Fruit fly (Drosophila melanogaster) whole organism, embryonic: ENCODE data around the gene lectin-24Db.

ENCODE experiments used
- Bteb2 ChIP-seq: fragments of 200-800 bp; sonication (Bioruptor generic); optimal IDR thresholded peaks from 2 replicates; lab custom pipeline; 2016; ENCODE audit warnings: missing biosample characterization, missing genetic modification characterization
- CG10979 ChIP-seq: fragments of 200-800 bp; sonication (Bioruptor generic); optimal IDR thresholded peaks from 2 replicates; lab custom pipeline; 2018; ENCODE audit warnings: missing biosample characterization, mild to moderate bottlenecking, missing genetic modification characterization, moderate library complexity
- CG11456 ChIP-seq: fragments of 200-800 bp; sonication (Bioruptor generic); IDR thresholded peaks from 3 replicates; pipeline ENCODE4 v1.3.6; 2022; ENCODE audit warnings: missing biosample characterization, missing genetic modification characterization
- CG11695 ChIP-seq: fragments of 200-800 bp; sonication (Bioruptor generic); IDR thresholded peaks from 3 replicates; pipeline ENCODE4 v1.3.6; 2022; ENCODE audit warnings: missing biosample characterization, missing genetic modification characterization
- CG12769 ChIP-seq: fragments of 200-800 bp; sonication (Bioruptor generic); optimal IDR thresholded peaks from 2 replicates; lab custom pipeline; 2019; ENCODE audit warnings: missing biosample characterization, mild to moderate bottlenecking, missing genetic modification characterization, moderate library complexity
- CG13894 ChIP-seq: fragments of 200-800 bp; sonication (Bioruptor generic); optimal IDR thresholded peaks from 3 replicates; lab custom pipeline; 2018; ENCODE audit warnings: missing biosample characterization, mild to moderate bottlenecking, missing genetic modification characterization, moderate library complexity
- CG14667 ChIP-seq: fragments of 200-800 bp; sonication (Bioruptor generic); IDR thresholded peaks from 2 replicates; pipeline ENCODE4 v1.3.6; 2022; ENCODE audit warnings: missing biosample characterization, missing genetic modification characterization
- CG1603 ChIP-seq: fragments of 200-800 bp; sonication (Bioruptor generic); optimal IDR thresholded peaks from 2 replicates; lab custom pipeline; 2019; ENCODE audit warnings: missing biosample characterization, mild to moderate bottlenecking, missing genetic modification characterization, moderate library complexity
- CG1792 ChIP-seq: fragments of 200-800 bp; sonication (Bioruptor generic); optimal IDR thresholded peaks from 2 replicates; lab custom pipeline; 2016; ENCODE audit warnings: missing biosample characterization, missing genetic modification characterization
- CG2120 ChIP-seq: fragments of 200-800 bp; sonication (Bioruptor generic); optimal IDR thresholded peaks from 3 replicates; lab custom pipeline; 2016; ENCODE audit warnings: missing biosample characterization, missing genetic modification characterization
- CG2199 ChIP-seq: fragments of 200-800 bp; sonication (Bioruptor generic); IDR thresholded peaks from 3 replicates; pipeline ENCODE4 v1.3.6; 2022; ENCODE audit warnings: missing biosample characterization, missing genetic modification characterization
- CG31441 ChIP-seq: fragments of 200-800 bp; sonication (Bioruptor generic); IDR thresholded peaks from 2 replicates; pipeline ENCODE4 v1.3.6; 2022; ENCODE audit warnings: missing biosample characterization, missing genetic modification characterization
- CG8089 ChIP-seq: fragments of 200-800 bp; sonication (Bioruptor generic); optimal IDR thresholded peaks from 3 replicates; lab custom pipeline; 2016; ENCODE audit warnings: missing biosample characterization, missing genetic modification characterization
- CTCF ChIP-seq: fragments of 200-800 bp; sonication (Bioruptor generic); optimal IDR thresholded peaks from 2 replicates; lab custom pipeline; 2017; ENCODE audit warnings: missing biosample characterization, mild to moderate bottlenecking, missing genetic modification characterization, moderate library complexity
- D19B ChIP-seq: fragments of 200-800 bp; sonication (Bioruptor generic); optimal IDR thresholded peaks from 2 replicates; lab custom pipeline; 2017; ENCODE audit warnings: missing biosample characterization, mild to moderate bottlenecking, missing genetic modification characterization
- Dfd ChIP-seq, 2 experiments: fragments of >200 bp; optimal IDR thresholded peaks; 2 replicates each; lab custom pipeline; 2017; ENCODE audit warnings: missing biosample characterization in 2 of 2, missing genetic modification characterization in 2 of 2
- HLHmδ ChIP-seq: fragments of 200-800 bp; sonication (Bioruptor generic); optimal IDR thresholded peaks from 2 replicates; lab custom pipeline; 2018; ENCODE audit warnings: missing biosample characterization, mild to moderate bottlenecking, missing genetic modification characterization, moderate library complexity
- Hr51 ChIP-seq, 2 experiments: fragments of 200-800 bp; sonication (Bioruptor generic); optimal IDR thresholded peaks; 2 replicates in 1 of 2; 3 replicates in 1 of 2; lab custom pipeline; 2016 to 2018; ENCODE audit warnings: missing biosample characterization in 2 of 2, missing genetic modification characterization in 2 of 2, mild to moderate bottlenecking in 1 of 2, moderate library complexity in 1 of 2
- Hr78 ChIP-seq, 2 experiments: fragments of 200-800 bp in 1 of 2; fragments of >200 bp in 1 of 2; sonication (Bioruptor generic) in 1 of 2; optimal IDR thresholded peaks; 2 replicates each; lab custom pipeline; 2017 to 2019; ENCODE audit warnings: missing biosample characterization in 2 of 2, missing genetic modification characterization in 2 of 2, mild to moderate bottlenecking in 1 of 2, moderate library complexity in 1 of 2
- NC2α ChIP-seq: fragments of 200-800 bp; sonication (Bioruptor generic); optimal IDR thresholded peaks from 2 replicates; lab custom pipeline; 2016; ENCODE audit warnings: missing biosample characterization, missing genetic modification characterization
- Pdp1 ChIP-seq, 2 experiments: fragments of 200-800 bp; sonication (Bioruptor generic); optimal IDR thresholded peaks; 3 replicates each; lab custom pipeline; 2016; ENCODE audit warnings: missing biosample characterization in 2 of 2, missing genetic modification characterization in 2 of 2, mild to moderate bottlenecking in 1 of 2, moderate library complexity in 1 of 2
- Six4 ChIP-seq: fragments of 200-800 bp; sonication (Bioruptor generic); optimal IDR thresholded peaks from 2 replicates; lab custom pipeline; 2016; ENCODE audit warnings: missing biosample characterization, missing genetic modification characterization
- Sox102F ChIP-seq: fragments of 200-800 bp; sonication (Bioruptor generic); optimal IDR thresholded peaks from 2 replicates; lab custom pipeline; 2018; ENCODE audit warnings: missing biosample characterization, mild to moderate bottlenecking, missing genetic modification characterization, moderate library complexity
- TFAM ChIP-seq: fragments of 200-800 bp; sonication (Bioruptor generic); optimal IDR thresholded peaks from 2 replicates; lab custom pipeline; 2017; ENCODE audit warnings: missing biosample characterization, missing genetic modification characterization, inconsistent platforms
- ara ChIP-seq: fragments of 200-800 bp; sonication (Bioruptor generic); IDR thresholded peaks from 2 replicates; pipeline ENCODE4 v1.3.6; 2022; ENCODE audit warnings: missing biosample characterization, missing genetic modification characterization
- chinmo ChIP-seq: fragments of 200-800 bp; sonication (Bioruptor generic); IDR thresholded peaks from 4 replicates; pipeline ENCODE4 v1.3.6; 2022; ENCODE audit warnings: missing biosample characterization, missing genetic modification characterization; ENCODE audit not compliant: partially characterized antibody
- da ChIP-seq: fragments of 200-800 bp; sonication (Bioruptor generic); optimal IDR thresholded peaks from 2 replicates; lab custom pipeline; 2016; ENCODE audit warnings: missing biosample characterization, missing genetic modification characterization
- dmrt11E ChIP-seq: fragments of 200-800 bp; sonication (Bioruptor generic); optimal IDR thresholded peaks from 3 replicates; lab custom pipeline; 2018; ENCODE audit warnings: missing biosample characterization, mild to moderate bottlenecking, missing genetic modification characterization, moderate library complexity
- ftz-f1 ChIP-seq: fragments of 200-800 bp; sonication (Bioruptor generic); optimal IDR thresholded peaks from 2 replicates; lab custom pipeline; 2016; ENCODE audit warnings: missing biosample characterization, missing genetic modification characterization
- gem ChIP-seq: fragments of 200-800 bp; sonication (Bioruptor generic); optimal IDR thresholded peaks from 2 replicates; lab custom pipeline; 2019; ENCODE audit warnings: missing biosample characterization, mild to moderate bottlenecking, missing genetic modification characterization, moderate library complexity
- hbn ChIP-seq: fragments of 200-800 bp; sonication (Bioruptor generic); IDR thresholded peaks from 2 replicates; pipeline ENCODE4 v1.3.6; 2022; ENCODE audit warnings: missing biosample characterization, missing genetic modification characterization; ENCODE audit not compliant: partially characterized antibody
- lab ChIP-seq: fragments of 200-800 bp; sonication (Bioruptor generic); optimal IDR thresholded peaks from 3 replicates; lab custom pipeline; 2017; ENCODE audit warnings: missing biosample characterization, missing genetic modification characterization, mild to moderate bottlenecking, moderate library complexity, missing genetic modification reagents
- repo ChIP-seq: fragments of 200-800 bp; sonication (Bioruptor generic); optimal IDR thresholded peaks from 2 replicates; lab custom pipeline; 2016; ENCODE audit warnings: missing biosample characterization, missing genetic modification characterization
- row ChIP-seq: fragments of 200-800 bp; sonication (Bioruptor generic); IDR thresholded peaks from 3 replicates; pipeline ENCODE4 v1.3.6; 2022; ENCODE audit warnings: missing biosample characterization, missing genetic modification characterization
- sd ChIP-seq: fragments of 200-800 bp; sonication (Bioruptor generic); optimal IDR thresholded peaks from 3 replicates; lab custom pipeline; 2018; ENCODE audit warnings: missing biosample characterization, mild to moderate bottlenecking, missing genetic modification characterization, moderate library complexity
- sens ChIP-seq: fragments of 200-800 bp; sonication (Bioruptor generic); peaks from one replicate; lab custom pipeline; 2016; ENCODE audit warnings: missing biosample characterization, missing genetic modification characterization
- slbo ChIP-seq: fragments of 200-800 bp; sonication (Bioruptor generic); IDR thresholded peaks from 2 replicates; pipeline ENCODE4 v1.3.6; 2022; ENCODE audit warnings: missing biosample characterization, missing genetic modification characterization
- sr ChIP-seq: fragments of 200-800 bp; sonication (Bioruptor generic); IDR thresholded peaks from 3 replicates; pipeline ENCODE4 v1.3.6; 2022; ENCODE audit warnings: missing biosample characterization, missing genetic modification characterization
- ttk ChIP-seq: fragments of 200-800 bp; sonication (Bioruptor generic); IDR thresholded peaks from 2 replicates; pipeline ENCODE4 v2.1.2; 2022; ENCODE audit warnings: missing biosample characterization, missing genetic modification characterization

lectin-24Db gene

dm6 chr2L:4195672-4196281, 7.9 kb downstream of the lectin-24Db start (continued):
- TF ChIP-seq ttk (0 out of 2 replicates have a peak, but pooled peaks have one; percentile 15), da (GFP tag; lab: Kevin White, UChicago) (no peak), CG2120 (GFP tag; lab: Kevin White, UChicago) (peak; percentile 43), row (peak; percentile 67), hbn (no peak)
- TF ChIP-seq, all 482 proteins: peak for 22

- no peak for TF ChIP-seq CG31441 (GFP tag; lab: Robert Waterston, UW)
- TF ChIP-seq hbn, result no peak
- TF ChIP-seq sr (GFP tag; lab: Robert Waterston, UW), result peak; percentile 52; the same call in 1 of the 3 replicates
- no peak for TF ChIP-seq dmrt11E
- TF ChIP-seq CG13894, result peak; percentile 76
- peak; percentile 18 for TF ChIP-seq Sox102F (GFP tag; lab: Kevin White, UChicago)
- TF ChIP-seq CG11456 (GFP tag; lab: Robert Waterston, UW), result no peak
- no peak for TF ChIP-seq Bteb2
- TF ChIP-seq Six4, result no peak
- TF ChIP-seq Hr51 (GFP tag; optimal IDR thresholded peaks at IDR 0.05; lab: Kevin White, UChicago), result peak in 1 of 2 experiments; percentile 11
- no peak for TF ChIP-seq NC2α (GFP tag; lab: Kevin White, UChicago)
- no peak for TF ChIP-seq CG8089 (GFP tag; lab: Kevin White, UChicago)
- peak in 1 of 2 experiments; percentile 46 for TF ChIP-seq Pdp1 (GFP tag; optimal IDR thresholded peaks at IDR 0.05; lab: Kevin White, UChicago)
- 0 out of 2 replicates have a peak, but pooled peaks have one; percentile 34 for TF ChIP-seq slbo
- no peak for TF ChIP-seq CG1603 (tag; lab: Kevin White, UChicago)
- peak; percentile 33 for TF ChIP-seq gem (tag; lab: Kevin White, UChicago)
- no peak for TF ChIP-seq CG14667 (GFP tag; lab: Robert Waterston, UW)
- TF ChIP-seq ara (GFP tag; lab: Robert Waterston, UW), result no peak
- peak; percentile 22 for TF ChIP-seq lab (GFP tag; lab: Kevin White, UChicago)
- TF ChIP-seq CG12769 (tag; lab: Kevin White, UChicago), result no peak
- peak; percentile 32 for TF ChIP-seq sens (GFP tag; lab: Kevin White, UChicago)
- TF ChIP-seq Hr78 (GFP tag; optimal IDR thresholded peaks at IDR 0.05; lab: Kevin White, UChicago), result no peak
- no peak for TF ChIP-seq repo
- 0 out of 3 replicates have a peak, but pooled peaks have one; percentile 19 for TF ChIP-seq CG2199
- TF ChIP-seq ftz-f1 (GFP tag; lab: Kevin White, UChicago), result peak; percentile 44
- peak; percentile 95 for TF ChIP-seq CG10979 (tag; lab: Kevin White, UChicago)
- peak; percentile 55 for TF ChIP-seq D19B (GFP tag; lab: Kevin White, UChicago)
- no peak for TF ChIP-seq CG11695 (GFP tag; lab: Robert Waterston, UW)
- TF ChIP-seq CTCF (GFP tag; lab: Kevin White, UChicago), result peak; percentile 89
- TF ChIP-seq sd, result peak; percentile 60
- 0 out of 4 replicates have a peak, but pooled peaks have one; percentile 20 for TF ChIP-seq chinmo (GFP tag; lab: Robert Waterston, UW)
- no peak for TF ChIP-seq TFAM (GFP tag; lab: Kevin White, UChicago)
- TF ChIP-seq CG1792 (GFP tag; lab: Kevin White, UChicago), result no peak
- TF ChIP-seq Dfd (GFP tag; optimal IDR thresholded peaks at IDR 0.05; lab: Kevin White, UChicago), result no peak
- TF ChIP-seq HLHmδ (GFP tag; lab: Kevin White, UChicago), result no peak
These were observed 8.6 kb downstream of the lectin-24Db start for dm6 chr2L:4196347-4197142.
